Fruit fly (Drosophila melanogaster) whole organism, pupa: Measurements from ENCODE around the gene CG14866.

Source experiments
- CG10348 ChIP-seq: fragments of 200-800 bp; sonication (Bioruptor generic); IDR thresholded peaks from 2 replicates; pipeline ENCODE4 v1.3.6; 2022; ENCODE audit warnings: missing biosample characterization, missing genetic modification characterization
- CG12605 ChIP-seq: fragments of 200-800 bp; sonication (Bioruptor generic); IDR thresholded peaks from 2 replicates; pipeline ENCODE4 v1.3.6; 2022; ENCODE audit warnings: missing biosample characterization, missing genetic modification characterization
- CG13204 ChIP-seq: fragments of 200-800 bp; sonication (Bioruptor generic); optimal IDR thresholded peaks from 2 replicates; lab custom pipeline; 2018; ENCODE audit warnings: missing biosample characterization, mild to moderate bottlenecking, missing genetic modification characterization, moderate library complexity
- CG14655 ChIP-seq: fragments of 200-800 bp; sonication (Bioruptor generic); optimal IDR thresholded peaks from 3 replicates; lab custom pipeline; 2017; ENCODE audit warnings: mild to moderate bottlenecking, missing biosample characterization, missing genetic modification reagents, missing genetic modification characterization
- CG15710 ChIP-seq: fragments of 200-800 bp; sonication (Bioruptor generic); optimal IDR thresholded peaks from 2 replicates; lab custom pipeline; 2018; ENCODE audit warnings: missing biosample characterization, mild to moderate bottlenecking, missing genetic modification characterization, moderate library complexity
- CG17806 ChIP-seq: fragments of 200-800 bp; sonication (Bioruptor generic); optimal IDR thresholded peaks from 2 replicates; lab custom pipeline; 2018; ENCODE audit warnings: missing biosample characterization, mild to moderate bottlenecking, missing genetic modification characterization, moderate library complexity
- CG32121 ChIP-seq: fragments of 200-800 bp; sonication (Bioruptor generic); IDR thresholded peaks from 2 replicates; pipeline ENCODE4 v1.3.6; 2022; ENCODE audit warnings: missing biosample characterization, missing genetic modification characterization
- CG34367 ChIP-seq: fragments of 200-800 bp; sonication (Bioruptor generic); optimal IDR thresholded peaks from 2 replicates; lab custom pipeline; 2018; ENCODE audit warnings: missing biosample characterization, mild to moderate bottlenecking, missing genetic modification characterization
- CG4496 ChIP-seq: fragments of 200-800 bp; sonication (Bioruptor generic); IDR thresholded peaks from 3 replicates; pipeline ENCODE4 v1.3.6; 2022; ENCODE audit warnings: missing biosample characterization, missing genetic modification characterization
- CG8159 ChIP-seq: fragments of 200-800 bp; sonication (Bioruptor generic); optimal IDR thresholded peaks from 3 replicates; lab custom pipeline; 2018; ENCODE audit warnings: missing biosample characterization, mild to moderate bottlenecking, missing genetic modification characterization, moderate library complexity
- CG8301 ChIP-seq: fragments of 200-800 bp; sonication (Bioruptor generic); optimal IDR thresholded peaks from 2 replicates; lab custom pipeline; 2018; ENCODE audit warnings: missing biosample characterization, mild to moderate bottlenecking, missing genetic modification characterization
- CG9948 ChIP-seq: fragments of 200-800 bp; sonication (Bioruptor generic); optimal IDR thresholded peaks from 2 replicates; lab custom pipeline; 2018; ENCODE audit warnings: missing biosample characterization, mild to moderate bottlenecking, missing genetic modification characterization, moderate library complexity
- D1 ChIP-seq: fragments of 200-800 bp; sonication (Bioruptor generic); optimal IDR thresholded peaks from 2 replicates; lab custom pipeline; 2018; ENCODE audit warnings: missing biosample characterization, mild to moderate bottlenecking, missing genetic modification characterization, moderate library complexity
- EcR ChIP-seq: fragments of 200-800 bp; sonication (Bioruptor generic); optimal IDR thresholded peaks from 3 replicates; lab custom pipeline; 2019; ENCODE audit warnings: missing biosample characterization, missing genetic modification characterization, mild to moderate bottlenecking, moderate library complexity, missing genetic modification reagents
- Ets98B ChIP-seq: fragments of 200-800 bp; sonication (Bioruptor generic); IDR thresholded peaks from 2 replicates; pipeline ENCODE4 v1.3.6; 2022; ENCODE audit warnings: missing biosample characterization, missing genetic modification characterization
- Pif1A ChIP-seq: fragments of 200-800 bp; sonication (Bioruptor generic); optimal IDR thresholded peaks from 3 replicates; lab custom pipeline; 2016; ENCODE audit warnings: missing biosample characterization, missing genetic modification characterization
- Pif1B ChIP-seq: fragments of 200-800 bp; sonication (Bioruptor generic); optimal IDR thresholded peaks from 3 replicates; lab custom pipeline; 2016; ENCODE audit warnings: missing biosample characterization, missing genetic modification characterization
- Snoo ChIP-seq: fragments of 200-800 bp; sonication (Bioruptor generic); optimal IDR thresholded peaks from 3 replicates; lab custom pipeline; 2017; ENCODE audit warnings: missing biosample characterization, mild to moderate bottlenecking, missing genetic modification characterization, inconsistent platforms
- fd96Ca ChIP-seq: fragments of 200-800 bp; sonication (Bioruptor generic); IDR thresholded peaks from 3 replicates; pipeline ENCODE4 v1.3.6; 2022; ENCODE audit warnings: missing biosample characterization, missing genetic modification characterization
- gl ChIP-seq: fragments of 200-800 bp; sonication (Bioruptor generic); optimal IDR thresholded peaks from 2 replicates; lab custom pipeline; 2018; ENCODE audit warnings: missing biosample characterization, mild to moderate bottlenecking, missing genetic modification characterization
- rn ChIP-seq: fragments of 200-800 bp; sonication (Bioruptor generic); IDR thresholded peaks from 2 replicates; pipeline ENCODE4 v1.3.6; 2022; ENCODE audit warnings: missing biosample characterization, missing genetic modification characterization

CG14866 gene

dm6 chr3R:15292241-15293004 is 23.8 kb upstream of the CG14866 start:
- TF ChIP-seq CG8301 (tag; lab: Kevin White, UChicago) (no peak), CG8159 (tag; lab: Kevin White, UChicago) (no peak), CG32121 (GFP tag; lab: Robert Waterston, UW) (no peak), CG34367 (tag; lab: Kevin White, UChicago) (no peak), Pif1B (GFP tag; lab: Kevin White, UChicago) (no peak), Ets98B (no peak), fd96Ca (no peak), Snoo (no peak), CG9948 (tag; lab: Kevin White, UChicago) (no peak), EcR (GFP tag; lab: Kevin White, UChicago) (no peak), CG14655 (no peak), gl (tag; lab: Kevin White, UChicago) (no peak), CG15710 (no peak), Pif1A (GFP tag; lab: Kevin White, UChicago) (no peak), CG17806 (tag; lab: Kevin White, UChicago) (no peak), rn (GFP tag; lab: Robert Waterston, UW) (no peak), CG13204 (no peak), CG12605 (GFP tag; lab: Robert Waterston, UW) (no peak)

- peak; percentile 29 for TF ChIP-seq Pif1A (GFP tag; lab: Kevin White, UChicago)
- 0 out of 2 replicates have a peak, but pooled peaks have one; percentile 31 for TF ChIP-seq CG12605 (GFP tag; lab: Robert Waterston, UW)
- TF ChIP-seq Snoo = peak; percentile 52
- no peak for TF ChIP-seq rn (GFP tag; lab: Robert Waterston, UW)
- no peak for TF ChIP-seq CG17806 (tag; lab: Kevin White, UChicago)
- no peak for TF ChIP-seq CG8301 (tag; lab: Kevin White, UChicago)
- no peak for TF ChIP-seq EcR (GFP tag; lab: Kevin White, UChicago)
- no peak for TF ChIP-seq gl (tag; lab: Kevin White, UChicago)
- peak; percentile 16; the same call in 1 of the 3 replicates for TF ChIP-seq fd96Ca
- no peak for TF ChIP-seq CG8159 (tag; lab: Kevin White, UChicago)
- no peak for TF ChIP-seq Ets98B
- TF ChIP-seq CG15710 = no peak
- TF ChIP-seq CG32121 (GFP tag; lab: Robert Waterston, UW) = no peak
- TF ChIP-seq CG13204 = no peak
- TF ChIP-seq CG4496 = no peak
These were observed 23.0 kb upstream of the CG14866 start for dm6 chr3R:15293005-15293877.

- TF ChIP-seq Ets98B (no peak), CG15710 (no peak), CG34367 (tag; lab: Kevin White, UChicago) (no peak), CG13204 (no peak), CG9948 (tag; lab: Kevin White, UChicago) (no peak), Pif1A (GFP tag; lab: Kevin White, UChicago) (no peak), EcR (GFP tag; lab: Kevin White, UChicago) (no peak), Snoo (no peak), Pif1B (GFP tag; lab: Kevin White, UChicago) (no peak), CG12605 (GFP tag; lab: Robert Waterston, UW) (no peak), rn (GFP tag; lab: Robert Waterston, UW) (no peak), CG17806 (tag; lab: Kevin White, UChicago) (no peak), CG8159 (tag; lab: Kevin White, UChicago) (no peak)
These were observed 22.4 kb upstream of the CG14866 start for dm6 chr3R:15293878-15294350.

- TF ChIP-seq gl (tag; lab: Kevin White, UChicago) = no peak
- no peak for TF ChIP-seq CG8301 (tag; lab: Kevin White, UChicago)
- TF ChIP-seq rn (GFP tag; lab: Robert Waterston, UW) = no peak
- no peak for TF ChIP-seq CG14655
- no peak for TF ChIP-seq fd96Ca
- no peak for TF ChIP-seq Pif1A (GFP tag; lab: Kevin White, UChicago)
- TF ChIP-seq Ets98B = no peak
- TF ChIP-seq CG15710 = no peak
These were observed 18.4 kb upstream of the CG14866 start for dm6 chr3R:15297904-15298303.

dm6 chr3R:15305246-15305645 is 11.0 kb upstream of the CG14866 start:
- TF ChIP-seq CG8301 (tag; lab: Kevin White, UChicago) = no peak
- no peak for TF ChIP-seq CG10348 (GFP tag; lab: Robert Waterston, UW)
- TF ChIP-seq fd96Ca = no peak
- TF ChIP-seq CG4496 = no peak
- TF ChIP-seq CG13204 = no peak
- TF ChIP-seq CG32121 (GFP tag; lab: Robert Waterston, UW) = no peak
- TF ChIP-seq D1 (tag; lab: Kevin White, UChicago) = no peak
- TF ChIP-seq gl (tag; lab: Kevin White, UChicago) = no peak
- no peak for TF ChIP-seq CG9948 (tag; lab: Kevin White, UChicago)
- TF ChIP-seq EcR (GFP tag; lab: Kevin White, UChicago) = no peak
